Worm (Caenorhabditis elegans) whole organism, young adult: ENCODE results near the gene ram-5.

Experiments
- C06A6.2 ChIP-seq: fragments of 200-800 bp; sonication (Bioruptor generic); conservative IDR thresholded peaks from 2 replicates; pipeline ENCODE4 v1.3.6; 2022; ENCODE audit warnings: missing genetic modification characterization, missing compliant biosample characterization
- F23B12.7 ChIP-seq: sonication (generic microtip); optimal IDR thresholded peaks from 2 replicates; lab custom pipeline; 2017; ENCODE audit warnings: missing genetic modification characterization, mild to moderate bottlenecking, missing compliant biosample characterization, antibody characterized with exemption, moderate library complexity; ENCODE audit not compliant: insufficient read depth
- F57C9.4 ChIP-seq: sonication (generic microtip); optimal IDR thresholded peaks from 2 replicates; lab custom pipeline; 2017; ENCODE audit warnings: mild to moderate bottlenecking, missing genetic modification characterization, missing compliant biosample characterization
- K12H6.12 ChIP-seq: fragments of 200-800 bp; sonication (Bioruptor generic); optimal IDR thresholded peaks from 2 replicates; lab custom pipeline; 2018; ENCODE audit warnings: mild to moderate bottlenecking, missing genetic modification characterization, missing compliant biosample characterization
- T07F8.4 ChIP-seq: sonication (generic microtip); optimal IDR thresholded peaks from 2 replicates; lab custom pipeline; 2016; ENCODE audit warnings: mild to moderate bottlenecking, missing genetic modification characterization, moderate library complexity, missing compliant biosample characterization
- ama-1 ChIP-seq, 3 experiments: fragments of 150-350 bp in 1 of 3; sonication (generic microtip) in 2 of 3; optimal IDR thresholded peaks; 2 replicates each; lab custom pipeline; 2014 to 2018; ENCODE audit warnings: missing biosample characterization in 2 of 3, missing genetic modification characterization in 2 of 3, missing genetic modification reagents in 2 of 3
- bed-2 ChIP-seq: fragments of 200-800 bp; sonication (Bioruptor generic); IDR thresholded peaks from 2 replicates; pipeline ENCODE4 v1.3.6; 2022; ENCODE audit warnings: missing genetic modification reagents, missing genetic modification characterization, missing compliant biosample characterization
- madf-8 ChIP-seq: fragments of 200-800 bp; sonication (Bioruptor generic); conservative IDR thresholded peaks from 2 replicates; pipeline ENCODE4 v1.3.6; 2022; ENCODE audit warnings: missing genetic modification reagents, missing genetic modification characterization, missing compliant biosample characterization
- pha-4 ChIP-seq: fragments of 150-350 bp; sonication (generic microtip); optimal IDR thresholded peaks from 2 replicates; lab custom pipeline; 2014; ENCODE audit warnings: missing biosample characterization, missing genetic modification reagents, missing genetic modification characterization
- ztf-26 ChIP-seq: sonication (generic microtip); optimal IDR thresholded peaks from 2 replicates; lab custom pipeline; 2017; ENCODE audit warnings: missing genetic modification characterization, missing compliant biosample characterization

DNA sequence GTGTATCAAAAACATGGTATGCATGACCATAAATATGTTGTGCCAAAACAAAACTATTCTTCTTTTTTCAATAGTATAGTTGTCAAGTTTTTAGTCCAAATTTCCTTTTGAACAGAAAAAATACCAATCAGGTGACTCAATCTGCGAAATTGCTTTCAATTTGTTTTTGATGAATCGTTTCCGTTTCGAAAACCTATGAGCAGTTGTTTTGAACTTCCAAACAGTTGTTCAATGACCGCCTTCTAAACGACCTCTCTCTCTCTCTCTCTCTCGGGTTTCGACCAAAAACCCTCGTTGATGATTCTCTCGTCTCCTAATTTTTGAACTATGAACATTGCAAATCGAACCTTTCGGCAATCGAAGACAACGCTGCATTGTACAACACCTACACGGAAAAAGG, 16.1 kb downstream of the ram-5 start:
- no peak for TF ChIP-seq pha-4 (tag; lab: Kevin White, UChicago)
- TF ChIP-seq F23B12.7 = no peak
- no peak for TF ChIP-seq madf-8 (GFP tag; lab: Robert Waterston, UW)
- TF ChIP-seq T07F8.4 (tag; lab: Kevin White, UChicago) = no peak
- no peak for TF ChIP-seq ztf-26
- TF ChIP-seq K12H6.12 (tag; lab: Kevin White, UChicago) = no peak
- no peak for TF ChIP-seq C06A6.2 (GFP tag; lab: Robert Waterston, UW)
- no peak for TF ChIP-seq bed-2 (GFP tag; lab: Robert Waterston, UW)
- TF ChIP-seq F57C9.4 (tag; lab: Kevin White, UChicago) = no peak
- no peak for TF ChIP-seq ama-1 (optimal IDR thresholded peaks at IDR 0.05; lab: Kevin White, UChicago)
- no peak for TF ChIP-seq ama-1 (GFP tag; optimal IDR thresholded peaks at IDR 0.05; lab: Kevin White, UChicago)
